Fruit fly (Drosophila melanogaster) whole organism: Measurements from ENCODE around the gene CG11076.

Experiments
- CG8478 ChIP-seq: fragments of >200 bp; optimal IDR thresholded peaks from 2 replicates; lab custom pipeline; 2018; ENCODE audit warnings: inconsistent platforms
- pan ChIP-seq: fragments of >200 bp; optimal IDR thresholded peaks from 2 replicates; lab custom pipeline; 2017
- psq ChIP-seq: fragments of >200 bp; optimal IDR thresholded peaks from 2 replicates; lab custom pipeline; 2017
- usp ChIP-seq: fragments of >200 bp; optimal IDR thresholded peaks from 2 replicates; lab custom pipeline; 2017; ENCODE audit warnings: missing biosample characterization, missing genetic modification characterization, mixed read lengths

DNA sequence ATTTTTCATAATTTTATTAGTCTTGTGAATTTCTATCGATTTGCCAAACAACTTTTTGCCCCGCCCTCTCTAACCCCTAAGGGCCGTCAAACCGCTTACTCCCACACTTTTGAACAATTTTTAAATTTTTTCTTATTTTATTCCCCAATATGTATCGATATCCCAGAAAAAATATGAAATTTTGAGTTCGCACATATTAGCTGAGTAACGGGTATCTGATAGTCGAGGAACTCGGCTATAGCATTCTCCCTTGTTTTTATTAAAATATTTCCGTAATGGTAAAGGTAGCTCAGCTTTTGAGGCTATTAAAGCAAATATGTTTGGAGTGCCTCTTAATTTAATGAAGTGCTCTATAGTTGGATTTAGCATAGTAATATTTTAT lies 51.1 kb downstream of the CG11076 start:
- TF ChIP-seq CG8478 (lab: Kevin White, UChicago): no peak
- no peak for TF ChIP-seq psq (lab: Kevin White, UChicago)
- TF ChIP-seq usp (GFP tag; lab: Kevin White, UChicago): no peak
- TF ChIP-seq pan (lab: Kevin White, UChicago): no peak
